Fruit fly (Drosophila melanogaster) whole organism, larva: ENCODE data around the gene RpS21.
A peak's percentile ranks its signal among the peaks of the same experiment; 100 is the strongest.

Experiments used
- noc ChIP-seq: fragments of 200-800 bp; sonication (Bioruptor generic); optimal IDR thresholded peaks from 3 replicates; lab custom pipeline; 2019; ENCODE audit warnings: missing biosample characterization, mild to moderate bottlenecking, missing genetic modification characterization, moderate library complexity

The RpS21 gene

dm6 chr2L:2887760-2888600 lies 32.1 kb downstream of the RpS21 start:
- no peak for TF ChIP-seq noc (tag; lab: Kevin White, UChicago)

dm6 chr2L:2888859-2889443 lies 33.1 kb downstream of the RpS21 start:
- TF ChIP-seq noc (tag; lab: Kevin White, UChicago) = peak; percentile 10

dm6 chr2L:2891200-2891599 lies 35.3 kb downstream of the RpS21 start:
- no peak for TF ChIP-seq noc (tag; lab: Kevin White, UChicago)

dm6 chr2L:2894356-2894755 lies 38.5 kb downstream of the RpS21 start:
- TF ChIP-seq noc (tag; lab: Kevin White, UChicago) = no peak

- no peak for TF ChIP-seq noc (tag; lab: Kevin White, UChicago)
Observed at dm6 chr2L:2897024-2897549, 41.2 kb downstream of the RpS21 start.

- no peak for TF ChIP-seq noc (tag; lab: Kevin White, UChicago)
Observed at dm6 chr2L:2897710-2898109, 41.8 kb downstream of the RpS21 start.

dm6 chr2L:2898247-2898646 lies 42.4 kb downstream of the RpS21 start:
- TF ChIP-seq noc (tag; lab: Kevin White, UChicago) = no peak

- TF ChIP-seq noc (tag; lab: Kevin White, UChicago) = peak; percentile 50
Observed at dm6 chr2L:2900392-2901028, 44.6 kb downstream of the RpS21 start.

dm6 chr2L:2901445-2901844 lies 45.6 kb downstream of the RpS21 start:
- TF ChIP-seq noc (tag; lab: Kevin White, UChicago) = no peak

dm6 chr2L:2903649-2904048 lies 47.8 kb downstream of the RpS21 start:
- no peak for TF ChIP-seq noc (tag; lab: Kevin White, UChicago)

- no peak for TF ChIP-seq noc (tag; lab: Kevin White, UChicago)
Observed at dm6 chr2L:2904316-2905050, 48.6 kb downstream of the RpS21 start.

- TF ChIP-seq noc (tag; lab: Kevin White, UChicago) = peak; percentile 87
Observed at dm6 chr2L:2905051-2905446, 49.2 kb downstream of the RpS21 start.

- no peak for TF ChIP-seq noc (tag; lab: Kevin White, UChicago)
Observed at dm6 chr2L:2906122-2906521, 50.3 kb downstream of the RpS21 start.
